Worm (Caenorhabditis elegans) whole organism, young adult: ENCODE data around the gene D2096.6.
"Not testable (repeated sequence)": the region's sequence is repeated elsewhere in the genome, so short reads cannot be mapped to it uniquely, and the experiment has no call there.

ENCODE experiments used
- B0035.1 ChIP-seq: sonication (generic microtip); optimal IDR thresholded peaks from 2 replicates; lab custom pipeline; 2016; ENCODE audit warnings: missing genetic modification characterization, mild to moderate bottlenecking, missing compliant biosample characterization, missing genotype, missing genetic modification reagents
- C06A6.2 ChIP-seq: fragments of 200-800 bp; sonication (Bioruptor generic); conservative IDR thresholded peaks from 2 replicates; pipeline ENCODE4 v1.3.6; 2022; ENCODE audit warnings: missing genetic modification characterization, missing compliant biosample characterization
- C17E4.6 ChIP-seq: fragments of 200-800 bp; sonication (Bioruptor generic); IDR thresholded peaks from 2 replicates; pipeline ENCODE4 v1.3.6; 2022; ENCODE audit warnings: missing genetic modification reagents, missing genetic modification characterization, missing compliant biosample characterization
- D2030.7 ChIP-seq: fragments of 200-800 bp; sonication (Bioruptor generic); IDR thresholded peaks from 2 replicates; pipeline ENCODE4 v1.3.6; 2022; ENCODE audit warnings: missing genetic modification reagents, missing genetic modification characterization, missing compliant biosample characterization
- F52B5.7 ChIP-seq: sonication (generic microtip); optimal IDR thresholded peaks from 2 replicates; lab custom pipeline; 2016; ENCODE audit warnings: mild to moderate bottlenecking, missing genetic modification characterization, missing compliant biosample characterization
- F57A8.1 ChIP-seq: fragments of 200-800 bp; sonication (Bioruptor generic); optimal IDR thresholded peaks from 2 replicates; lab custom pipeline; 2018; ENCODE audit warnings: mild to moderate bottlenecking, missing genetic modification characterization, moderate library complexity, missing compliant biosample characterization
- K12H6.12 ChIP-seq: fragments of 200-800 bp; sonication (Bioruptor generic); optimal IDR thresholded peaks from 2 replicates; lab custom pipeline; 2018; ENCODE audit warnings: mild to moderate bottlenecking, missing genetic modification characterization, missing compliant biosample characterization
- Y53G8AR.9 ChIP-seq: fragments of 200-800 bp; sonication (Bioruptor generic); conservative IDR thresholded peaks from 2 replicates; pipeline ENCODE4 v1.3.6; 2022; ENCODE audit warnings: missing genetic modification reagents, missing genetic modification characterization, missing compliant biosample characterization
- Y67H2A.10 ChIP-seq: fragments of 200-800 bp; sonication (Bioruptor generic); conservative IDR thresholded peaks from 2 replicates; pipeline ENCODE4 v1.3.6; 2022; ENCODE audit warnings: missing genetic modification reagents, missing genetic modification characterization, missing compliant biosample characterization
- Y95B8A.8 ChIP-seq: fragments of 200-800 bp; sonication (Bioruptor generic); IDR thresholded peaks from 2 replicates; pipeline ENCODE4 v1.3.6; 2022; ENCODE audit warnings: missing genetic modification reagents, missing genetic modification characterization, missing compliant biosample characterization
- aptf-3 ChIP-seq: fragments of 200-800 bp; sonication (Bioruptor generic); IDR thresholded peaks from 2 replicates; pipeline ENCODE4 v1.3.6; 2022; ENCODE audit warnings: missing genetic modification characterization, missing compliant biosample characterization
- ccch-3 ChIP-seq: fragments of 200-800 bp; sonication (Bioruptor generic); optimal IDR thresholded peaks from 2 replicates; lab custom pipeline; 2018; ENCODE audit warnings: mild to moderate bottlenecking, missing genetic modification characterization, missing compliant biosample characterization
- ceh-40 ChIP-seq: fragments of 200-800 bp; sonication (Bioruptor generic); IDR thresholded peaks from 2 replicates; pipeline ENCODE4 v1.3.6; 2022; ENCODE audit warnings: missing genetic modification characterization, missing compliant biosample characterization
- ceh-58 ChIP-seq: fragments of 200-800 bp; sonication (Bioruptor generic); IDR thresholded peaks from 2 replicates; pipeline ENCODE4 v1.3.6; 2022; ENCODE audit warnings: missing genetic modification characterization, missing compliant biosample characterization
- dox-1 ChIP-seq: fragments of 200-800 bp; sonication (Bioruptor generic); IDR thresholded peaks from 2 replicates; pipeline ENCODE4 v1.3.6; 2022; ENCODE audit warnings: missing genetic modification reagents, missing genetic modification characterization, missing compliant biosample characterization
- dpl-1 ChIP-seq: fragments of 150-350 bp; optimal IDR thresholded peaks from 2 replicates; lab custom pipeline; 2014; ENCODE audit warnings: missing biosample characterization, missing genetic modification reagents, missing genetic modification characterization
- egl-18 ChIP-seq: fragments of 200-800 bp; sonication (Bioruptor generic); IDR thresholded peaks from 2 replicates; pipeline ENCODE4 v1.3.6; 2022; ENCODE audit warnings: missing genetic modification reagents, missing genetic modification characterization, missing compliant biosample characterization
- ets-4 ChIP-seq: fragments of 200-800 bp; sonication (Bioruptor generic); optimal IDR thresholded peaks from 2 replicates; lab custom pipeline; 2018; ENCODE audit warnings: mild to moderate bottlenecking, missing genetic modification characterization, missing compliant biosample characterization
- lag-1 ChIP-seq: fragments of 200-800 bp; sonication (Bioruptor generic); IDR thresholded peaks from 2 replicates; pipeline ENCODE4 v1.3.6; 2022; ENCODE audit warnings: missing genetic modification reagents, missing genetic modification characterization, missing compliant biosample characterization
- let-607 ChIP-seq, 2 experiments: fragments of 200-800 bp in 1 of 2; sonication (Bioruptor generic) in 1 of 2; sonication (generic microtip) in 1 of 2; optimal IDR thresholded peaks; 2 replicates each; lab custom pipeline; 2016 to 2018; ENCODE audit warnings: mild to moderate bottlenecking in 2 of 2, missing compliant biosample characterization in 2 of 2, missing genetic modification characterization in 2 of 2, moderate library complexity in 2 of 2, missing genotype in 1 of 2
- lin-26 ChIP-seq: fragments of 200-800 bp; sonication (Bioruptor generic); IDR thresholded peaks from 2 replicates; pipeline ENCODE4 v1.3.6; 2022; ENCODE audit warnings: missing genetic modification reagents, missing genetic modification characterization, missing compliant biosample characterization
- lin-35 ChIP-seq, 3 experiments: fragments of 150-350 bp in 2 of 3; sonication (generic microtip) in 1 of 3; optimal IDR thresholded peaks; 2 replicates each; lab custom pipeline; 2014 to 2018; ENCODE audit warnings: missing biosample characterization in 3 of 3, missing genetic modification characterization in 3 of 3, missing genetic modification reagents in 3 of 3
- lsy-27 ChIP-seq: sonication (generic microtip); optimal IDR thresholded peaks from 2 replicates; lab custom pipeline; 2017; ENCODE audit warnings: missing genetic modification characterization, mild to moderate bottlenecking, missing compliant biosample characterization, antibody characterized with exemption, missing genotype, borderline replicate concordance; ENCODE audit not compliant: insufficient read depth
- madf-10 ChIP-seq: sonication (generic microtip); optimal IDR thresholded peaks from 2 replicates; lab custom pipeline; 2016; ENCODE audit warnings: mild to moderate bottlenecking, missing genetic modification characterization, missing compliant biosample characterization
- madf-3 ChIP-seq: fragments of 200-800 bp; sonication (Bioruptor generic); IDR thresholded peaks from 2 replicates; pipeline ENCODE4 v1.3.6; 2022; ENCODE audit warnings: missing genetic modification reagents, missing genetic modification characterization, missing compliant biosample characterization
- mcd-1 ChIP-seq: fragments of 200-800 bp; sonication (Bioruptor generic); IDR thresholded peaks from 2 replicates; pipeline ENCODE4 v1.3.6; 2022; ENCODE audit warnings: missing genetic modification reagents, missing genetic modification characterization, missing compliant biosample characterization
- nfyb-1 ChIP-seq: fragments of 200-800 bp; sonication (Bioruptor generic); IDR thresholded peaks from 2 replicates; pipeline ENCODE4 v1.3.6; 2022; ENCODE audit warnings: missing genetic modification reagents, missing genetic modification characterization, missing compliant biosample characterization
- nhr-179 ChIP-seq: sonication (generic microtip); optimal IDR thresholded peaks from 2 replicates; lab custom pipeline; 2016; ENCODE audit warnings: mild to moderate bottlenecking, missing genetic modification characterization, missing compliant biosample characterization
- nhr-80 ChIP-seq: sonication (generic microtip); optimal IDR thresholded peaks from 2 replicates; lab custom pipeline; 2016; ENCODE audit warnings: missing genetic modification characterization, missing compliant biosample characterization
- nhr-90 ChIP-seq: sonication (generic microtip); optimal IDR thresholded peaks from 2 replicates; lab custom pipeline; 2016; ENCODE audit warnings: missing genotype, mild to moderate bottlenecking, missing genetic modification characterization, missing compliant biosample characterization
- pbrm-1 ChIP-seq: fragments of 200-800 bp; sonication (Bioruptor generic); IDR thresholded peaks from 2 replicates; pipeline ENCODE4 v1.3.6; 2022; ENCODE audit warnings: missing genetic modification reagents, missing genetic modification characterization, missing compliant biosample characterization
- rcor-1 ChIP-seq: fragments of 200-800 bp; sonication (Bioruptor generic); IDR thresholded peaks from 2 replicates; pipeline ENCODE4 v1.3.6; 2022; ENCODE audit warnings: missing genetic modification reagents, missing genetic modification characterization, missing compliant biosample characterization
- rec-8 ChIP-seq, 2 experiments: sonication (generic microtip); optimal IDR thresholded peaks; 2 replicates each; lab custom pipeline; 2016; ENCODE audit warnings: mild to moderate bottlenecking in 2 of 2, missing genetic modification characterization in 2 of 2, missing genetic modification reagents in 2 of 2, missing genotype in 2 of 2, missing biosample characterization in 1 of 2, missing compliant biosample characterization in 1 of 2, moderate library complexity in 1 of 2
- repo-1 ChIP-seq: sonication (generic microtip); optimal IDR thresholded peaks from 2 replicates; lab custom pipeline; 2017; ENCODE audit warnings: mild to moderate bottlenecking, missing genetic modification characterization, missing compliant biosample characterization
- snpc-1.3 ChIP-seq: sonication (generic microtip); optimal IDR thresholded peaks from 2 replicates; lab custom pipeline; 2017; ENCODE audit warnings: missing genetic modification characterization, mild to moderate bottlenecking, missing compliant biosample characterization, antibody characterized with exemption, moderate library complexity, missing genotype, missing genetic modification reagents; ENCODE audit not compliant: insufficient read depth
- tbp1 ChIP-seq: fragments of 200-800 bp; sonication (Bioruptor generic); optimal IDR thresholded peaks from 2 replicates; lab custom pipeline; 2018; ENCODE audit warnings: mild to moderate bottlenecking, missing genetic modification characterization, missing compliant biosample characterization
- unc-62 ChIP-seq: fragments of 150-350 bp; optimal IDR thresholded peaks from 2 replicates; lab custom pipeline; 2014; ENCODE audit warnings: missing biosample characterization, missing genetic modification reagents, missing genetic modification characterization
- zfh-2 ChIP-seq: fragments of 200-800 bp; sonication (Bioruptor generic); conservative IDR thresholded peaks from 2 replicates; pipeline ENCODE4 v1.3.6; 2022; ENCODE audit warnings: missing genetic modification reagents, missing genetic modification characterization, missing compliant biosample characterization
- zim-3 ChIP-seq: sonication (generic microtip); optimal IDR thresholded peaks from 2 replicates; lab custom pipeline; 2017; ENCODE audit warnings: mild to moderate bottlenecking, missing genetic modification characterization, moderate library complexity, missing compliant biosample characterization

The D2096.6 gene

ce11 chrIV:8394105-8394504, 25.1 kb upstream of the D2096.6 start, which contains the start of gene D2096.11:
Gene D2096.11 (minus strand): TSS chrIV:8394205.
- no peak for TF ChIP-seq lin-26

- not testable (repeated sequence) for TF ChIP-seq F57A8.1; lin-35 (GFP tag; optimal IDR thresholded peaks at IDR 0.05; lab: Kevin White, UChicago); Y67H2A.10
These were observed 20.1 kb upstream of the D2096.6 start, which contains the start of gene D2096.10 for ce11 chrIV:8389139-8389538. Gene D2096.10 (minus strand): TSS chrIV:8389239.

ce11 chrIV:8385662-8386061, 16.6 kb upstream of the D2096.6 start:
- TF ChIP-seq C17E4.6 (GFP tag; lab: Robert Waterston, UW) (no peak), pbrm-1 (GFP tag; lab: Robert Waterston, UW) (no peak), repo-1 (tag; lab: Kevin White, UChicago) (no peak), ets-4 (GFP tag; lab: Kevin White, UChicago) (no peak), mcd-1 (GFP tag; lab: Robert Waterston, UW) (no peak), K12H6.12 (tag; lab: Kevin White, UChicago) (no peak), Y67H2A.10 (no peak), lag-1 (no peak), rcor-1 (GFP tag; lab: Robert Waterston, UW) (no peak), D2030.7 (no peak)

- TF ChIP-seq rec-8 (tag; optimal IDR thresholded peaks at IDR 0.05; lab: Kevin White, UChicago) (no peak), madf-10 (no peak), ceh-58 (GFP tag; lab: Robert Waterston, UW) (no peak), nhr-80 (tag; lab: Kevin White, UChicago) (no peak), zim-3 (tag; lab: Kevin White, UChicago) (no peak), Y53G8AR.9 (no peak), nhr-90 (tag; lab: Kevin White, UChicago) (no peak), ccch-3 (GFP tag; lab: Kevin White, UChicago) (no peak), dox-1 (no peak), zfh-2 (no peak), C06A6.2 (GFP tag; lab: Robert Waterston, UW) (no peak), nfyb-1 (GFP tag; lab: Robert Waterston, UW) (no peak), K12H6.12 (tag; lab: Kevin White, UChicago) (no peak)
These were observed 15.7 kb upstream of the D2096.6 start for ce11 chrIV:8384737-8385136.

- TF ChIP-seq snpc-1.3 (tag; lab: Kevin White, UChicago) (no peak), rec-8 (tag; optimal IDR thresholded peaks at IDR 0.05; lab: Kevin White, UChicago) (no peak)
- TF ChIP-seq, all 124 proteins: peak for 0
These were observed 13.7 kb upstream of the D2096.6 start, which contains the start of gene D2096.9 for ce11 chrIV:8382695-8383094. Gene D2096.9 (minus strand): TSS chrIV:8382795.

ce11 chrIV:8380266-8380850, 11.3 kb upstream of the D2096.6 start:
- TF ChIP-seq Y95B8A.8, result no peak
- no peak for TF ChIP-seq F52B5.7
- peak; percentile 24 for TF ChIP-seq tbp1 (GFP tag; lab: Kevin White, UChicago)
- TF ChIP-seq lsy-27 (tag; lab: Kevin White, UChicago), result no peak
- no peak for TF ChIP-seq aptf-3 (GFP tag; lab: Robert Waterston, UW)
- TF ChIP-seq let-607 (tag; optimal IDR thresholded peaks at IDR 0.05; lab: Kevin White, UChicago), result peak in 1 of 2 experiments; percentile 40
- TF ChIP-seq B0035.1, result no peak
- TF ChIP-seq rcor-1 (GFP tag; lab: Robert Waterston, UW), result no peak
- TF ChIP-seq nhr-179 (tag; lab: Kevin White, UChicago), result no peak
- no peak for TF ChIP-seq dpl-1 (GFP tag; lab: Kevin White, UChicago)
- TF ChIP-seq unc-62 (GFP tag; lab: Kevin White, UChicago), result peak; percentile 54
- TF ChIP-seq nhr-80 (tag; lab: Kevin White, UChicago), result peak; percentile 93
- TF ChIP-seq ceh-40 (GFP tag; lab: Robert Waterston, UW), result no peak
- no peak for TF ChIP-seq pbrm-1 (GFP tag; lab: Robert Waterston, UW)
- no peak for TF ChIP-seq egl-18 (GFP tag; lab: Robert Waterston, UW)
- no peak for TF ChIP-seq madf-3 (GFP tag; lab: Robert Waterston, UW)
